Fruit fly (Drosophila melanogaster) whole organism, embryonic: ENCODE data around the gene CG10343.

Experiments
- Antp ChIP-seq: fragments of 200-800 bp; sonication (Bioruptor generic); optimal IDR thresholded peaks from 3 replicates; lab custom pipeline; 2016; ENCODE audit warnings: missing biosample characterization, missing genetic modification characterization
- B-H2 ChIP-seq: fragments of 200-800 bp; sonication (Bioruptor generic); optimal IDR thresholded peaks from 2 replicates; lab custom pipeline; 2018; ENCODE audit warnings: missing biosample characterization, mild to moderate bottlenecking, missing genetic modification characterization
- CG12155 ChIP-seq: fragments of 200-800 bp; sonication (Bioruptor generic); optimal IDR thresholded peaks from 3 replicates; lab custom pipeline; 2016; ENCODE audit warnings: missing biosample characterization, missing genetic modification characterization
- CG13123 ChIP-seq: fragments of 200-800 bp; sonication (Bioruptor generic); optimal IDR thresholded peaks from 2 replicates; lab custom pipeline; 2016; ENCODE audit warnings: missing biosample characterization, missing genetic modification characterization
- CG14710 ChIP-seq: fragments of 200-800 bp; sonication (Bioruptor generic); optimal IDR thresholded peaks from 3 replicates; lab custom pipeline; 2019; ENCODE audit warnings: missing biosample characterization, mild to moderate bottlenecking, missing genetic modification characterization, moderate library complexity
- CG15514 ChIP-seq: fragments of 200-800 bp; sonication (Bioruptor generic); optimal IDR thresholded peaks from 3 replicates; lab custom pipeline; 2017; ENCODE audit warnings: missing biosample characterization, missing genetic modification characterization, mild to moderate bottlenecking, moderate library complexity, missing genetic modification reagents
- CG17328 ChIP-seq: fragments of 200-800 bp; sonication (Bioruptor generic); IDR thresholded peaks from 2 replicates; pipeline ENCODE4 v1.3.6; 2022; ENCODE audit warnings: missing biosample characterization, missing genetic modification characterization
- CG17385 ChIP-seq: fragments of 200-800 bp; sonication (Bioruptor generic); optimal IDR thresholded peaks from 3 replicates; lab custom pipeline; 2018; ENCODE audit warnings: missing biosample characterization, mild to moderate bottlenecking, missing genetic modification characterization
- CG18011 ChIP-seq: fragments of 200-800 bp; sonication (Bioruptor generic); optimal IDR thresholded peaks from 2 replicates; lab custom pipeline; 2017; ENCODE audit warnings: missing biosample characterization, missing genetic modification characterization, mild to moderate bottlenecking, moderate library complexity, missing genotype
- CG2129 ChIP-seq: fragments of 200-800 bp; sonication (Bioruptor generic); IDR thresholded peaks from 2 replicates; pipeline ENCODE4 v1.3.6; 2022; ENCODE audit warnings: missing biosample characterization, missing genetic modification characterization; ENCODE audit not compliant: partially characterized antibody
- CG32767 ChIP-seq: fragments of 200-800 bp; sonication (Bioruptor generic); IDR thresholded peaks from 2 replicates; pipeline ENCODE4 v1.3.6; 2022; ENCODE audit warnings: missing biosample characterization, missing genetic modification characterization
- CG43689 ChIP-seq: fragments of 200-800 bp; sonication (Bioruptor generic); IDR thresholded peaks from 2 replicates; pipeline ENCODE4 v1.3.6; 2022; ENCODE audit warnings: missing biosample characterization, missing genetic modification characterization
- CG4617 ChIP-seq: fragments of 200-800 bp; sonication (Bioruptor generic); optimal IDR thresholded peaks from 3 replicates; lab custom pipeline; 2016; ENCODE audit warnings: missing biosample characterization, missing genetic modification characterization, borderline replicate concordance
- CG6272 ChIP-seq: fragments of 200-800 bp; sonication (Bioruptor generic); IDR thresholded peaks from 2 replicates; pipeline ENCODE4 v1.3.6; 2022; ENCODE audit warnings: missing biosample characterization, missing genetic modification characterization
- CG6683 ChIP-seq: fragments of 200-800 bp; sonication (Bioruptor generic); optimal IDR thresholded peaks from 2 replicates; lab custom pipeline; 2017; ENCODE audit warnings: missing biosample characterization, mild to moderate bottlenecking, missing genetic modification characterization, missing genetic modification reagents
- CG7745 ChIP-seq: fragments of 200-800 bp; sonication (Bioruptor generic); optimal IDR thresholded peaks from 2 replicates; lab custom pipeline; 2018; ENCODE audit warnings: missing biosample characterization, mild to moderate bottlenecking, missing genetic modification characterization, moderate library complexity
- CG7839 ChIP-seq: fragments of 200-800 bp; sonication (Bioruptor generic); optimal IDR thresholded peaks from 3 replicates; lab custom pipeline; 2018; ENCODE audit warnings: missing biosample characterization, mild to moderate bottlenecking, missing genetic modification characterization, moderate library complexity
- CG8478 ChIP-seq: fragments of >200 bp; optimal IDR thresholded peaks from 2 replicates; lab custom pipeline; 2018
- CG9817 ChIP-seq: fragments of 200-800 bp; sonication (Bioruptor generic); optimal IDR thresholded peaks from 2 replicates; lab custom pipeline; 2018; ENCODE audit warnings: missing biosample characterization, mild to moderate bottlenecking, missing genetic modification characterization, moderate library complexity
- D ChIP-seq, 2 experiments: fragments of 200-800 bp in 1 of 2; fragments of >200 bp in 1 of 2; sonication (Bioruptor generic) in 1 of 2; optimal IDR thresholded peaks; 2 replicates in 1 of 2; 3 replicates in 1 of 2; lab custom pipeline; 2017; ENCODE audit warnings: mild to moderate bottlenecking in 1 of 2, missing biosample characterization in 1 of 2, missing genetic modification characterization in 1 of 2, missing genetic modification reagents in 1 of 2
- D19A ChIP-seq: fragments of 200-800 bp; optimal IDR thresholded peaks from 3 replicates; lab custom pipeline; 2019; ENCODE audit warnings: missing biosample characterization, mild to moderate bottlenecking, missing genetic modification characterization, moderate library complexity
- Dbx ChIP-seq: fragments of 200-800 bp; sonication (Bioruptor generic); IDR thresholded peaks from 3 replicates; pipeline ENCODE4 v1.3.6; 2022; ENCODE audit warnings: missing biosample characterization, missing genetic modification characterization
- Hr39 ChIP-seq: fragments of >200 bp; optimal IDR thresholded peaks from 2 replicates; lab custom pipeline; 2017
- Hr78 ChIP-seq, 2 experiments: fragments of 200-800 bp in 1 of 2; fragments of >200 bp in 1 of 2; sonication (Bioruptor generic) in 1 of 2; optimal IDR thresholded peaks; 2 replicates each; lab custom pipeline; 2017 to 2019; ENCODE audit warnings: missing biosample characterization in 2 of 2, missing genetic modification characterization in 2 of 2, mild to moderate bottlenecking in 1 of 2, moderate library complexity in 1 of 2
- Jarid2 ChIP-seq: fragments of 200-800 bp; sonication (Bioruptor generic); optimal IDR thresholded peaks from 3 replicates; lab custom pipeline; 2017; ENCODE audit warnings: mild to moderate bottlenecking, missing biosample characterization, missing genetic modification reagents, missing genetic modification characterization
- MBD-R2 ChIP-seq: fragments of 200-800 bp; sonication (Bioruptor generic); IDR thresholded peaks from 2 replicates; pipeline ENCODE4 v1.3.6; 2022; ENCODE audit warnings: missing biosample characterization, missing genetic modification characterization
- Sox102F ChIP-seq: fragments of 200-800 bp; sonication (Bioruptor generic); optimal IDR thresholded peaks from 2 replicates; lab custom pipeline; 2018; ENCODE audit warnings: missing biosample characterization, mild to moderate bottlenecking, missing genetic modification characterization, moderate library complexity
- TFAM ChIP-seq: fragments of 200-800 bp; sonication (Bioruptor generic); optimal IDR thresholded peaks from 2 replicates; lab custom pipeline; 2017; ENCODE audit warnings: missing biosample characterization, missing genetic modification characterization, inconsistent platforms
- Xbp1 ChIP-seq: fragments of 200-800 bp; sonication (Bioruptor generic); optimal IDR thresholded peaks from 3 replicates; lab custom pipeline; 2016; ENCODE audit warnings: missing biosample characterization, mild to moderate bottlenecking, missing genetic modification characterization
- bcd ChIP-seq: fragments of 200-800 bp; sonication (Bioruptor generic); optimal IDR thresholded peaks from 2 replicates; lab custom pipeline; 2017; ENCODE audit warnings: missing biosample characterization, mild to moderate bottlenecking, missing genetic modification characterization
- chif ChIP-seq, 2 experiments: fragments of 200-800 bp; sonication (Bioruptor generic); optimal IDR thresholded peaks; 3 replicates each; lab custom pipeline; 2016; ENCODE audit warnings: missing biosample characterization in 2 of 2, missing genetic modification characterization in 2 of 2
- chn ChIP-seq: fragments of 200-800 bp; sonication (Bioruptor generic); optimal IDR thresholded peaks from 2 replicates; lab custom pipeline; 2016; ENCODE audit warnings: missing biosample characterization, missing genetic modification characterization
- exex ChIP-seq: fragments of 200-800 bp; sonication (Bioruptor generic); optimal IDR thresholded peaks from 4 replicates; lab custom pipeline; 2018; ENCODE audit warnings: missing biosample characterization, mild to moderate bottlenecking, missing genetic modification characterization, moderate library complexity
- fd64A ChIP-seq: fragments of 200-800 bp; sonication (Bioruptor generic); optimal IDR thresholded peaks from 3 replicates; lab custom pipeline; 2018; ENCODE audit warnings: missing biosample characterization, mild to moderate bottlenecking, missing genetic modification characterization
- h ChIP-seq: fragments of >200 bp; optimal IDR thresholded peaks from 2 replicates; lab custom pipeline; 2017
- ken ChIP-seq: fragments of 200-800 bp; sonication (Bioruptor generic); IDR thresholded peaks from 3 replicates; pipeline ENCODE4 v1.3.6; 2022; ENCODE audit warnings: missing biosample characterization, missing genetic modification characterization
- lilli ChIP-seq: fragments of 200-800 bp; sonication (Bioruptor generic); optimal IDR thresholded peaks from 3 replicates; lab custom pipeline; 2016; ENCODE audit warnings: missing biosample characterization, missing genetic modification characterization
- lov ChIP-seq, 2 experiments: fragments of 200-800 bp in 1 of 2; fragments of >200 bp in 1 of 2; sonication (Bioruptor generic) in 1 of 2; IDR thresholded peaks in 1 of 2; optimal IDR thresholded peaks in 1 of 2; 2 replicates in 1 of 2; 3 replicates in 1 of 2; pipeline versions ENCODE4 v1.3.6 to Lab custom; 2017 to 2022; ENCODE audit warnings: missing biosample characterization in 1 of 2, missing genetic modification characterization in 1 of 2
- mam ChIP-seq: fragments of 200-800 bp; sonication (Bioruptor generic); optimal IDR thresholded peaks from 3 replicates; lab custom pipeline; 2016; ENCODE audit warnings: missing biosample characterization, missing genetic modification characterization
- nerfin-1 ChIP-seq: fragments of 200-800 bp; sonication (Bioruptor generic); optimal IDR thresholded peaks from 3 replicates; lab custom pipeline; 2019; ENCODE audit warnings: missing biosample characterization, mild to moderate bottlenecking, missing genetic modification characterization, moderate library complexity
- nmo ChIP-seq: fragments of 200-800 bp; sonication (Bioruptor generic); optimal IDR thresholded peaks from 2 replicates; lab custom pipeline; 2018; ENCODE audit warnings: missing biosample characterization, mild to moderate bottlenecking, missing genetic modification characterization, moderate library complexity
- prd ChIP-seq, 3 experiments: fragments of >200 bp in 2 of 3; fragments of 200-800 bp in 1 of 3; sonication (Bioruptor generic) in 1 of 3; optimal IDR thresholded peaks in 2 of 3; IDR thresholded peaks in 1 of 3; 2 replicates in 2 of 3; 3 replicates in 1 of 3; pipeline versions ENCODE4 v1.3.6 to Lab custom; 2017 to 2022; ENCODE audit warnings: missing biosample characterization in 1 of 3, missing genetic modification characterization in 1 of 3
- pros ChIP-seq: fragments of 200-800 bp; sonication (Bioruptor generic); optimal IDR thresholded peaks from 3 replicates; lab custom pipeline; 2019; ENCODE audit warnings: missing biosample characterization, mild to moderate bottlenecking, missing genetic modification characterization, moderate library complexity
- sc ChIP-seq, 3 experiments: fragments of >200 bp in 2 of 3; fragments of 200-800 bp in 1 of 3; sonication (Bioruptor generic) in 1 of 3; optimal IDR thresholded peaks; 2 replicates in 2 of 3; 3 replicates in 1 of 3; lab custom pipeline; 2017; ENCODE audit warnings: mild to moderate bottlenecking in 1 of 3, missing biosample characterization in 1 of 3, missing genetic modification characterization in 1 of 3, missing genetic modification reagents in 1 of 3
- schlank ChIP-seq: fragments of 200-800 bp; sonication (Bioruptor generic); optimal IDR thresholded peaks from 2 replicates; lab custom pipeline; 2018; ENCODE audit warnings: missing biosample characterization, mild to moderate bottlenecking, missing genetic modification characterization
- shn ChIP-seq: fragments of 200-800 bp; sonication (Bioruptor generic); optimal IDR thresholded peaks from 3 replicates; lab custom pipeline; 2016; ENCODE audit warnings: missing biosample characterization, missing genetic modification characterization
- slbo ChIP-seq: fragments of 200-800 bp; sonication (Bioruptor generic); IDR thresholded peaks from 2 replicates; pipeline ENCODE4 v1.3.6; 2022; ENCODE audit warnings: missing biosample characterization, missing genetic modification characterization
- vfl ChIP-seq: fragments of 200-800 bp; sonication (Bioruptor generic); optimal IDR thresholded peaks from 2 replicates; lab custom pipeline; 2016; ENCODE audit warnings: missing biosample characterization, missing genetic modification characterization
- z ChIP-seq: fragments of 200-800 bp; sonication (Bioruptor generic); IDR thresholded peaks from 3 replicates; pipeline ENCODE4 v1.3.6; 2022; ENCODE audit warnings: missing biosample characterization, missing genetic modification characterization

The CG10343 gene

DNA sequence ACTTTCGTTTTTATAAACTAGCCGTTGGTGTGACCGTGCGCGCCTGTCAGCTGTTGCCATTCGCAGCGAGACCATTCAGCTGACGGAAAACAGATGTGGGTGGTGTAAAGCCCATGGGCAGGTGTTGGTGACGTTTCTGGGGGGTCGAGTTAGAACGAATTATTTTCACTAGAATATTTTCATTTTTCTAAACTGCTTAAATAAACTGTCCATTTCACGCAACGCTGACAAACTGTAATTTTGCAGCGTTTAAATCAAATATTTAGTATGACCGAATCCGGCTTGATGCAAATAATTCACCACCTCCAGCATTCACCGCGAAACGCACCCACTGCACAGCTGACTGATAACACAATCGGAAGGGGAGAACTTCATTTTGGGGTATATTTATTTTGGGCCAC, 7.9 kb upstream of the CG10343 start, which contains the start of the genes CG10383 and CG10338 (continued):
- TF ChIP-seq h (lab: Kevin White, UChicago) (no peak), lilli (GFP tag; lab: Kevin White, UChicago) (peak; percentile 95), D19A (tag; lab: Kevin White, UChicago) (peak; percentile 51), chn (GFP tag; lab: Kevin White, UChicago) (peak; percentile 96), Antp (GFP tag; lab: Kevin White, UChicago) (peak; percentile 95), CG15514 (peak; percentile 84), CG7839 (tag; lab: Kevin White, UChicago) (peak; percentile 80), Xbp1 (GFP tag; lab: Kevin White, UChicago) (peak; percentile 93), slbo (GFP tag; lab: Robert Waterston, UW) (peak; percentile 95), CG17328 (GFP tag; lab: Robert Waterston, UW) (peak; percentile 88), D (optimal IDR thresholded peaks at IDR 0.05; lab: Kevin White, UChicago) (peak; percentile 51), D (GFP tag; optimal IDR thresholded peaks at IDR 0.05; lab: Kevin White, UChicago) (peak; percentile 44), CG6683 (peak; percentile 41), nerfin-1 (tag; lab: Kevin White, UChicago) (peak; percentile 57), CG12155 (GFP tag; lab: Kevin White, UChicago) (peak; percentile 92), vfl (GFP tag; lab: Kevin White, UChicago) (peak; percentile 80), bcd (peak; percentile 83), ken (peak; percentile 95), lov (optimal IDR thresholded peaks at IDR 0.05; lab: Kevin White, UChicago) (no peak), lov (GFP tag; IDR thresholded peaks at IDR 0.05; lab: Robert Waterston, UW) (peak; percentile 82), Dbx (GFP tag; lab: Robert Waterston, UW) (peak; percentile 92), CG8478 (lab: Kevin White, UChicago) (no peak), CG7745 (tag; lab: Kevin White, UChicago) (no peak), fd64A (GFP tag; lab: Kevin White, UChicago) (peak; percentile 22), CG32767 (GFP tag; lab: Robert Waterston, UW) (peak; percentile 75; the same call in 1 of the 2 replicates), z (no peak), CG43689 (GFP tag; lab: Robert Waterston, UW) (peak; percentile 55), TFAM (no peak), chif (GFP tag; optimal IDR thresholded peaks at IDR 0.05; lab: Kevin White, UChicago) (peak; percentile 78 to 88), CG4617 (GFP tag; lab: Kevin White, UChicago) (peak; percentile 87), nmo (GFP tag; lab: Kevin White, UChicago) (peak; percentile 87), CG9817 (peak; percentile 78), Hr78 (GFP tag; optimal IDR thresholded peaks at IDR 0.05; lab: Kevin White, UChicago) (no peak), CG14710 (peak; percentile 79), Jarid2 (peak; percentile 46), MBD-R2 (GFP tag; lab: Robert Waterston, UW) (peak; percentile 97), Hr39 (lab: Kevin White, UChicago) (no peak), exex (tag; lab: Kevin White, UChicago) (peak; percentile 59), sc (optimal IDR thresholded peaks at IDR 0.05; lab: Kevin White, UChicago) (no peak), sc (GFP tag; optimal IDR thresholded peaks at IDR 0.05; lab: Kevin White, UChicago) (peak; percentile 33), Sox102F (peak; percentile 88), prd (optimal IDR thresholded peaks at IDR 0.05; lab: Kevin White, UChicago) (no peak), prd (GFP tag; IDR thresholded peaks at IDR 0.05; lab: Robert Waterston, UW) (peak; percentile 94), mam (GFP tag; lab: Kevin White, UChicago) (peak; percentile 94), CG18011 (GFP tag; lab: Kevin White, UChicago) (peak; percentile 78), pros (GFP tag; lab: Kevin White, UChicago) (no peak), shn (peak; percentile 92), B-H2 (GFP tag; lab: Kevin White, UChicago) (no peak), CG6272 (GFP tag; lab: Robert Waterston, UW) (peak; percentile 88), CG17385 (peak; percentile 82), CG2129 (GFP tag; lab: Robert Waterston, UW) (no peak), schlank (tag; lab: Kevin White, UChicago) (peak; percentile 72), CG13123 (GFP tag; lab: Kevin White, UChicago) (peak; percentile 71)
